Worm (Caenorhabditis elegans) whole organism, early embryonic: ENCODE results near the gene let-19.

Experiments used
- B0310.2 ChIP-seq: sonication (generic microtip); optimal IDR thresholded peaks from 2 replicates; lab custom pipeline; 2016; ENCODE audit warnings: mild to moderate bottlenecking, missing genetic modification characterization, missing compliant biosample characterization
- ama-1 ChIP-seq: fragments of 150-350 bp; optimal IDR thresholded peaks from 2 replicates; lab custom pipeline; 2014
- ceh-13 ChIP-seq: fragments of 200-800 bp; sonication (Bioruptor generic); optimal IDR thresholded peaks from 2 replicates; lab custom pipeline; 2018; ENCODE audit warnings: mild to moderate bottlenecking, missing genetic modification characterization, missing compliant biosample characterization
- ceh-36 ChIP-seq: sonication (generic microtip); optimal IDR thresholded peaks from 2 replicates; lab custom pipeline; 2016; ENCODE audit warnings: missing genetic modification characterization, inconsistent platforms, missing compliant biosample characterization
- flt-1 ChIP-seq: fragments of 200-800 bp; sonication (Bioruptor generic); IDR thresholded peaks from 2 replicates; pipeline ENCODE4 v1.3.6; 2022; ENCODE audit warnings: missing genetic modification characterization, missing compliant biosample characterization
- hmbx-1 ChIP-seq: sonication (generic microtip); optimal IDR thresholded peaks from 2 replicates; lab custom pipeline; 2016; ENCODE audit warnings: mild to moderate bottlenecking, missing genetic modification characterization, missing compliant biosample characterization
- hmg-4 ChIP-seq: fragments of 200-800 bp; sonication (Bioruptor generic); optimal IDR thresholded peaks from 2 replicates; lab custom pipeline; 2018; ENCODE audit warnings: mild to moderate bottlenecking, missing genetic modification characterization, missing compliant biosample characterization
- scrt-1 ChIP-seq: fragments of 200-800 bp; sonication (Bioruptor generic); IDR thresholded peaks from 2 replicates; pipeline ENCODE4 v1.3.6; 2022; ENCODE audit warnings: missing genetic modification characterization, missing compliant biosample characterization
- tbx-37 ChIP-seq: fragments of 200-800 bp; sonication (Bioruptor generic); conservative IDR thresholded peaks from 2 replicates; pipeline ENCODE4 v1.3.6; 2022; ENCODE audit warnings: missing genetic modification reagents, missing genetic modification characterization, missing compliant biosample characterization

DNA sequence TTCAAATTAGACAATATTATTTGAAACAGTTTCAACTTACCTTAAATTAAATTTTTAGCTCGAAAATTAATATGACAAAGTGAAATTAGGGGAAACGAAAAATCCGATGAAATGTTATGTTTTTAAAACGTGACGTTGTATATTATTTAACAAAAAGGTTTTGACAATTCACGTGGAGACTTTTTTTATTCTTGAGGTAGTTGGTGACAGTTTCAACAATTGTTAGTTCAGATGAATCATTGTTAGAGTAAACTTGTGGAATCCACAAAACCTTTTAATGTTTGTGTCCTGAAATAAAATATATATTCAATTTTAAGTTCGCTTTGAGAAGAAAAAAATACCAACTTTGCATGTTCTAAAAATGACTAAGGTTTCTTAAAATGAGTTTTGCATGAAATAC lies 11.3 kb upstream of the let-19 start, which contains the start of gene fut-1:
- TF ChIP-seq tbx-37 (GFP tag; lab: Robert Waterston, UW) (no peak), ceh-36 (no peak), B0310.2 (no peak), ama-1 (lab: Kevin White, UChicago) (no peak), hmg-4 (GFP tag; lab: Kevin White, UChicago) (no peak), hmbx-1 (tag; lab: Kevin White, UChicago) (no peak), flt-1 (GFP tag; lab: Robert Waterston, UW) (no peak), ceh-13 (GFP tag; lab: Kevin White, UChicago) (no peak), scrt-1 (no peak)
